Worm (Caenorhabditis elegans): ENCODE results near the gene T04C12.9.

T04C12.9 gene

ce11 chrV:11027740-11028139 is 35.3 kb downstream of the T04C12.9 start:
- TF ChIP-seq fkh-10 (GFP tag; optimal IDR thresholded peaks at IDR 0.05) (no peak), dpl-1 (GFP tag; optimal IDR thresholded peaks at IDR 0.05) (no peak), sox-4 (tag; optimal IDR thresholded peaks at IDR 0.05) (no peak), snu-23 (GFP tag; optimal IDR thresholded peaks at IDR 0.05) (no peak), rnt-1 (tag; optimal IDR thresholded peaks at IDR 0.05) (no peak), mep-1 (tag; optimal IDR thresholded peaks at IDR 0.05) (no peak), hlh-4 (tag; optimal IDR thresholded peaks at IDR 0.05) (no peak), ztf-11 (tag; optimal IDR thresholded peaks at IDR 0.05) (no peak)

DNA sequence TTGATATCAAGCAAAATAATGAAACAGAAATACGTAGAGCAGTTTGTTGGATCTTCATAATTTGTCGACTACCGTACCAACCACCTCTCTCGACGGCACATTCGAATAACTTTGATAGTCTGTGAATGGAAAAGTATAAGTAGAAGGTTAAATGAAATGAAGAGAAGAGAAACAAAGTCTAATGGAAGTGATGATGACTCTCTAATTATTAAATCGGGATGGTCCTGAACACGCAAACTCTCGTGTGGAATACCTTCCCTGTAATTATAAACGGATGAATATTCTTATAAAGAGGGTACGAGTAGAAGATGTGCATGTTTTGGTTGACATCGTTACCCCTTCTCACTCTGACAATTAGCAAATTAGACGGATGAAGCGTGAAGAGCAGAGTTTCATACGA is 40.2 kb downstream of the T04C12.9 start, which contains the start of the genes C13G3.12 and hot-6:
Gene C13G3.12, minus strand, starts transcription at position 101 of the 400 bp plus-strand sequence.
Gene hot-6, minus strand, starts transcription at position 121 of the 400 bp plus-strand sequence.
- TF ChIP-seq fkh-4 (tag; optimal IDR thresholded peaks at IDR 0.05; ENCODE audit: borderline replicate concordance) (no peak), lin-39 (tag; optimal IDR thresholded peaks at IDR 0.05) (no peak), blmp-1 (tag; optimal IDR thresholded peaks at IDR 0.05) (no peak), grh-1 (GFP tag; IDR thresholded peaks at IDR 0.05) (no peak), fos-1 (tag; optimal IDR thresholded peaks at IDR 0.05) (no peak), ceh-82 (tag; optimal IDR thresholded peaks at IDR 0.05) (no peak), zag-1 (tag; optimal IDR thresholded peaks at IDR 0.05) (no peak), unc-62 (GFP tag; optimal IDR thresholded peaks at IDR 0.05) (no peak), nhr-28 (tag; optimal IDR thresholded peaks at IDR 0.05) (no peak), mep-1 (tag; optimal IDR thresholded peaks at IDR 0.05) (no peak), nhr-85 (tag) (no peak), lin-14 (GFP tag; optimal IDR thresholded peaks at IDR 0.05) (no peak), F16B12.6 (tag; optimal IDR thresholded peaks at IDR 0.05) (no peak), ceh-90 (tag; optimal IDR thresholded peaks at IDR 0.05) (no peak), Y116A8C.19 (tag; optimal IDR thresholded peaks at IDR 0.05; ENCODE audit: borderline replicate concordance) (no peak), lin-13 (GFP tag; optimal IDR thresholded peaks at IDR 0.05) (no peak), xbp-1 (tag; optimal IDR thresholded peaks at IDR 0.05) (no peak)

- TF ChIP-seq nhr-85 (tag) = peak; percentile 58
- peak in 1 of 2 experiments; percentile 1 for TF ChIP-seq lin-35 (GFP tag; optimal IDR thresholded peaks at IDR 0.05)
- no peak for TF ChIP-seq efl-1 (optimal IDR thresholded peaks at IDR 0.05)
- peak in 1 of 2 experiments; percentile 72 for TF ChIP-seq efl-1 (GFP tag; optimal IDR thresholded peaks at IDR 0.05 in 1 of 2)
- no peak for TF ChIP-seq mep-1 (tag; optimal IDR thresholded peaks at IDR 0.05)
- TF ChIP-seq nhr-77 (tag; optimal IDR thresholded peaks at IDR 0.05) = no peak
- TF ChIP-seq lin-14 (GFP tag; optimal IDR thresholded peaks at IDR 0.05) = peak; percentile 5
Measured at ce11 chrV:11016846-11017553, 46.0 kb downstream of the T04C12.9 start.

DNA sequence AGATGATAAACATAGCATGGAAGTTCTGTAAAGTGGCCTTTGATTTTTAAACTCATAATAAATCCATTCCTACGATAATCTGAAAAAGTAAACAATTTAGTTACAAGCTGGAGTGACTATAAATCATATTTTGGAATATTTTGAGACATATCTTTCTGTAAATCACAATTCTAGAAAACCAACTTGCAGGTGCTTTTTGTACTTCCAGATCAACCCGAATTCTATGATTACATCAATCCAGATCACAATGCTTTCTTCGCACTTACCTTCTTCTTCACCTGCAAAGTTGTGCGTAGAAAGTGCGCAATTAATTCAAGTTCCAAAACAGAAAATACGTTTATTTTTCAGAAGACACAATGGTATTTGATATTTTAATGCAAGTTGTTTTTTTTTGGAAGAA is 48.3 kb downstream of the T04C12.9 start:
- TF ChIP-seq zip-4 (GFP tag; optimal IDR thresholded peaks at IDR 0.05) (no peak), nhr-47 (tag; optimal IDR thresholded peaks at IDR 0.05) (peak; percentile 4), hlh-4 (tag; optimal IDR thresholded peaks at IDR 0.05) (peak; percentile 91), nhr-71 (tag; optimal IDR thresholded peaks at IDR 0.05) (peak; percentile 33)

ce11 chrV:11013179-11013578 is 49.8 kb downstream of the T04C12.9 start:
- TF ChIP-seq nhr-20 (tag; optimal IDR thresholded peaks at IDR 0.05) = no peak
- TF ChIP-seq nhr-11 (tag; optimal IDR thresholded peaks at IDR 0.05) = no peak
- TF ChIP-seq F16B12.6 (tag; optimal IDR thresholded peaks at IDR 0.05) = no peak
- no peak for TF ChIP-seq efl-3 (GFP tag; optimal IDR thresholded peaks at IDR 0.05)
- no peak for TF ChIP-seq ceh-88 (GFP tag; IDR thresholded peaks at IDR 0.05)
- no peak for TF ChIP-seq alr-1 (tag; optimal IDR thresholded peaks at IDR 0.05; ENCODE audit: borderline replicate concordance)
- TF ChIP-seq C34B4.2 (tag; optimal IDR thresholded peaks at IDR 0.05) = no peak
- TF ChIP-seq nhr-85 (tag) = no peak
- TF ChIP-seq ceh-63 (GFP tag; optimal IDR thresholded peaks at IDR 0.05) = no peak
- TF ChIP-seq mab-9 (GFP tag; IDR thresholded peaks at IDR 0.05) = no peak
- TF ChIP-seq fkh-8 (tag; optimal IDR thresholded peaks at IDR 0.05) = no peak
- TF ChIP-seq efl-1 (optimal IDR thresholded peaks at IDR 0.05) = no peak
- TF ChIP-seq efl-1 (GFP tag; optimal IDR thresholded peaks at IDR 0.05 in 1 of 2) = no peak

All from whole organism, L1 larva.